Worm (Caenorhabditis elegans): ENCODE measurements around the gene fbxc-33.
A peak's percentile ranks its signal among the peaks of the same experiment; 100 is the strongest.

ce11 chrII:922778-923177 lies 9.3 kb downstream of the fbxc-33 start:
- no peak for TF ChIP-seq blmp-1 (tag; optimal IDR thresholded peaks at IDR 0.05; ENCODE audit: insufficient read depth)
- TF ChIP-seq snpc-4 (tag; optimal IDR thresholded peaks at IDR 0.05): no peak
- TF ChIP-seq unc-62 (GFP tag; optimal IDR thresholded peaks at IDR 0.05): no peak
- no peak for TF ChIP-seq nhr-237 (tag; optimal IDR thresholded peaks at IDR 0.05)
- no peak for TF ChIP-seq ztf-11 (tag; optimal IDR thresholded peaks at IDR 0.05)
- no peak for TF ChIP-seq nhr-11 (tag; optimal IDR thresholded peaks at IDR 0.05)
- no peak for TF ChIP-seq lsy-2 (tag; optimal IDR thresholded peaks at IDR 0.05)
- peak; percentile 84 for TF ChIP-seq fos-1 (tag; optimal IDR thresholded peaks at IDR 0.05)
- TF ChIP-seq ceh-82 (tag; optimal IDR thresholded peaks at IDR 0.05): no peak
- TF ChIP-seq elt-3 (tag; optimal IDR thresholded peaks at IDR 0.05): no peak
- no peak for TF ChIP-seq zag-1 (tag; optimal IDR thresholded peaks at IDR 0.05)
- TF ChIP-seq mdl-1 (tag; optimal IDR thresholded peaks at IDR 0.05): no peak
- no peak for TF ChIP-seq lin-11 (tag; optimal IDR thresholded peaks at IDR 0.05)
